Fruit fly (Drosophila melanogaster) whole organism, embryonic: ENCODE data around the gene CG7634.

Source experiments
- B-H2 ChIP-seq: fragments of 200-800 bp; sonication (Bioruptor generic); optimal IDR thresholded peaks from 2 replicates; lab custom pipeline; 2018; ENCODE audit warnings: missing biosample characterization, mild to moderate bottlenecking, missing genetic modification characterization
- CG10147 ChIP-seq: fragments of 200-800 bp; sonication (Bioruptor generic); optimal IDR thresholded peaks from 2 replicates; lab custom pipeline; 2019; ENCODE audit warnings: missing biosample characterization, mild to moderate bottlenecking, missing genetic modification characterization, moderate library complexity
- CG10267 ChIP-seq: fragments of 200-800 bp; sonication (Bioruptor generic); optimal IDR thresholded peaks from 2 replicates; lab custom pipeline; 2018; ENCODE audit warnings: missing biosample characterization, mild to moderate bottlenecking, missing genetic modification characterization, moderate library complexity
- CG10979 ChIP-seq: fragments of 200-800 bp; sonication (Bioruptor generic); optimal IDR thresholded peaks from 2 replicates; lab custom pipeline; 2018; ENCODE audit warnings: missing biosample characterization, mild to moderate bottlenecking, missing genetic modification characterization, moderate library complexity
- CG13287 ChIP-seq: fragments of 200-800 bp; sonication (Bioruptor generic); IDR thresholded peaks from 2 replicates; pipeline ENCODE4 v1.3.6; 2022; ENCODE audit warnings: missing biosample characterization, missing genetic modification characterization; ENCODE audit not compliant: partially characterized antibody
- CG14710 ChIP-seq: fragments of 200-800 bp; sonication (Bioruptor generic); optimal IDR thresholded peaks from 3 replicates; lab custom pipeline; 2019; ENCODE audit warnings: missing biosample characterization, mild to moderate bottlenecking, missing genetic modification characterization, moderate library complexity
- CG17328 ChIP-seq: fragments of 200-800 bp; sonication (Bioruptor generic); IDR thresholded peaks from 2 replicates; pipeline ENCODE4 v1.3.6; 2022; ENCODE audit warnings: missing biosample characterization, missing genetic modification characterization
- CG2678 ChIP-seq: fragments of 200-800 bp; sonication (Bioruptor generic); optimal IDR thresholded peaks from 3 replicates; lab custom pipeline; 2019; ENCODE audit warnings: missing biosample characterization, mild to moderate bottlenecking, missing genetic modification characterization, moderate library complexity
- CG3281 ChIP-seq: fragments of 200-800 bp; sonication (Bioruptor generic); optimal IDR thresholded peaks from 3 replicates; lab custom pipeline; 2017; ENCODE audit warnings: missing biosample characterization, mild to moderate bottlenecking, missing genetic modification characterization
- CG4424 ChIP-seq: fragments of 200-800 bp; sonication (Bioruptor generic); optimal IDR thresholded peaks from 3 replicates; lab custom pipeline; 2016; ENCODE audit warnings: missing biosample characterization, missing genetic modification characterization
- CG6175 ChIP-seq: fragments of 200-800 bp; sonication (Bioruptor generic); IDR thresholded peaks from 3 replicates; pipeline ENCODE4 v1.3.6; 2022; ENCODE audit warnings: missing biosample characterization, missing genetic modification characterization
- CG6791 ChIP-seq: fragments of 200-800 bp; sonication (Bioruptor generic); IDR thresholded peaks from 3 replicates; pipeline ENCODE4 v1.3.6; 2022; ENCODE audit warnings: missing biosample characterization, missing genetic modification characterization; ENCODE audit not compliant: partially characterized antibody
- CG7839 ChIP-seq: fragments of 200-800 bp; sonication (Bioruptor generic); optimal IDR thresholded peaks from 3 replicates; lab custom pipeline; 2018; ENCODE audit warnings: missing biosample characterization, mild to moderate bottlenecking, missing genetic modification characterization, moderate library complexity
- CG8478 ChIP-seq: fragments of >200 bp; optimal IDR thresholded peaks from 2 replicates; lab custom pipeline; 2018
- CG9727 ChIP-seq: fragments of 200-800 bp; sonication (Bioruptor generic); optimal IDR thresholded peaks from 3 replicates; lab custom pipeline; 2017; ENCODE audit warnings: missing biosample characterization, mild to moderate bottlenecking, missing genetic modification characterization
- CG9817 ChIP-seq: fragments of 200-800 bp; sonication (Bioruptor generic); optimal IDR thresholded peaks from 2 replicates; lab custom pipeline; 2018; ENCODE audit warnings: missing biosample characterization, mild to moderate bottlenecking, missing genetic modification characterization, moderate library complexity
- Fer1 ChIP-seq: fragments of 200-800 bp; sonication (Bioruptor generic); optimal IDR thresholded peaks from 2 replicates; lab custom pipeline; 2017; ENCODE audit warnings: missing biosample characterization, mild to moderate bottlenecking, missing genetic modification characterization
- H15 ChIP-seq: fragments of 200-800 bp; sonication (Bioruptor generic); IDR thresholded peaks from 3 replicates; pipeline ENCODE4 v1.3.6; 2022; ENCODE audit warnings: missing biosample characterization, missing genetic modification characterization
- HHEX ChIP-seq: fragments of 200-800 bp; sonication (Bioruptor generic); optimal IDR thresholded peaks from 3 replicates; lab custom pipeline; 2017; ENCODE audit warnings: missing biosample characterization, mild to moderate bottlenecking, missing genetic modification characterization, missing genetic modification reagents
- Hand ChIP-seq: fragments of 200-800 bp; sonication (Bioruptor generic); optimal IDR thresholded peaks from 2 replicates; lab custom pipeline; 2017; ENCODE audit warnings: mild to moderate bottlenecking, missing biosample characterization, missing genetic modification reagents, missing genetic modification characterization
- Hey ChIP-seq: fragments of 200-800 bp; sonication (Bioruptor generic); optimal IDR thresholded peaks from 3 replicates; lab custom pipeline; 2018; ENCODE audit warnings: missing biosample characterization, mild to moderate bottlenecking, missing genetic modification characterization
- Hr3 ChIP-seq: fragments of 200-800 bp; sonication (Bioruptor generic); optimal IDR thresholded peaks from 3 replicates; lab custom pipeline; 2016; ENCODE audit warnings: missing biosample characterization, missing genetic modification characterization
- Jarid2 ChIP-seq: fragments of 200-800 bp; sonication (Bioruptor generic); optimal IDR thresholded peaks from 3 replicates; lab custom pipeline; 2017; ENCODE audit warnings: mild to moderate bottlenecking, missing biosample characterization, missing genetic modification reagents, missing genetic modification characterization
- MESR4 ChIP-seq: fragments of 200-800 bp; sonication (Bioruptor generic); optimal IDR thresholded peaks from 2 replicates; lab custom pipeline; 2018; ENCODE audit warnings: missing biosample characterization, mild to moderate bottlenecking, missing genetic modification characterization, moderate library complexity
- Rx ChIP-seq: fragments of 200-800 bp; sonication (Bioruptor generic); IDR thresholded peaks from 2 replicates; pipeline ENCODE4 v1.3.6; 2022; ENCODE audit warnings: missing biosample characterization, missing genetic modification characterization
- Six4 ChIP-seq: fragments of 200-800 bp; sonication (Bioruptor generic); optimal IDR thresholded peaks from 2 replicates; lab custom pipeline; 2016; ENCODE audit warnings: missing biosample characterization, missing genetic modification characterization
- YL-1 ChIP-seq: fragments of 200-800 bp; sonication (Bioruptor generic); optimal IDR thresholded peaks from 3 replicates; lab custom pipeline; 2017; ENCODE audit warnings: missing biosample characterization, mild to moderate bottlenecking, missing genetic modification characterization
- aop ChIP-seq: fragments of 200-800 bp; sonication (Bioruptor generic); IDR thresholded peaks from 2 replicates; pipeline ENCODE4 v1.3.6; 2022; ENCODE audit warnings: missing biosample characterization, missing genetic modification characterization
- ara ChIP-seq: fragments of 200-800 bp; sonication (Bioruptor generic); IDR thresholded peaks from 2 replicates; pipeline ENCODE4 v1.3.6; 2022; ENCODE audit warnings: missing biosample characterization, missing genetic modification characterization
- az2 ChIP-seq: fragments of 200-800 bp; sonication (Bioruptor generic); optimal IDR thresholded peaks from 3 replicates; lab custom pipeline; 2016; ENCODE audit warnings: missing biosample characterization, missing genetic modification characterization
- bsh ChIP-seq, 2 experiments: fragments of 200-800 bp; sonication (Bioruptor generic); optimal IDR thresholded peaks; 2 replicates each; lab custom pipeline; 2017 to 2018; ENCODE audit warnings: mild to moderate bottlenecking in 2 of 2, missing biosample characterization in 2 of 2, missing genetic modification characterization in 2 of 2, moderate library complexity in 1 of 2
- dati ChIP-seq: fragments of 200-800 bp; sonication (Bioruptor generic); IDR thresholded peaks from 2 replicates; pipeline ENCODE4 v1.3.6; 2022; ENCODE audit warnings: missing biosample characterization, missing genetic modification characterization
- dimm ChIP-seq: fragments of 200-800 bp; sonication (Bioruptor generic); IDR thresholded peaks from 2 replicates; pipeline ENCODE4 v1.3.6; 2022; ENCODE audit warnings: missing biosample characterization, missing genetic modification characterization
- fd3F ChIP-seq: fragments of 200-800 bp; sonication (Bioruptor generic); optimal IDR thresholded peaks from 2 replicates; lab custom pipeline; 2018; ENCODE audit warnings: missing biosample characterization, mild to moderate bottlenecking, missing genetic modification characterization, moderate library complexity
- gcm ChIP-seq: fragments of 200-800 bp; sonication (Bioruptor generic); optimal IDR thresholded peaks from 2 replicates; lab custom pipeline; 2019; ENCODE audit warnings: missing biosample characterization, mild to moderate bottlenecking, missing genetic modification characterization, moderate library complexity
- hkb ChIP-seq, 2 experiments: fragments of 200-800 bp in 1 of 2; fragments of >200 bp in 1 of 2; sonication (Bioruptor generic) in 1 of 2; IDR thresholded peaks in 1 of 2; optimal IDR thresholded peaks in 1 of 2; 2 replicates each; pipeline versions ENCODE4 v1.3.6 to Lab custom; 2017 to 2022; ENCODE audit warnings: missing biosample characterization in 1 of 2, missing genetic modification characterization in 1 of 2
- repo ChIP-seq: fragments of 200-800 bp; sonication (Bioruptor generic); optimal IDR thresholded peaks from 2 replicates; lab custom pipeline; 2016; ENCODE audit warnings: missing biosample characterization, missing genetic modification characterization
- row ChIP-seq: fragments of 200-800 bp; sonication (Bioruptor generic); IDR thresholded peaks from 3 replicates; pipeline ENCODE4 v1.3.6; 2022; ENCODE audit warnings: missing biosample characterization, missing genetic modification characterization
- sens-2 ChIP-seq: fragments of 200-800 bp; sonication (Bioruptor generic); IDR thresholded peaks from 2 replicates; pipeline ENCODE4 v1.3.6; 2022; ENCODE audit warnings: missing biosample characterization, missing genetic modification characterization
- sob ChIP-seq: fragments of 200-800 bp; sonication (Bioruptor generic); IDR thresholded peaks from 2 replicates; pipeline ENCODE4 v1.3.6; 2022; ENCODE audit warnings: missing biosample characterization, missing genetic modification characterization
- tap ChIP-seq: fragments of 200-800 bp; optimal IDR thresholded peaks from 3 replicates; lab custom pipeline; 2019; ENCODE audit warnings: missing biosample characterization, mild to moderate bottlenecking, missing genetic modification characterization, moderate library complexity
- tll ChIP-seq, 2 experiments: fragments of 200-800 bp in 1 of 2; fragments of >200 bp in 1 of 2; sonication (Bioruptor generic) in 1 of 2; optimal IDR thresholded peaks; 2 replicates each; lab custom pipeline; 2017 to 2019; ENCODE audit warnings: missing biosample characterization in 2 of 2, missing genetic modification characterization in 2 of 2, mild to moderate bottlenecking in 1 of 2, moderate library complexity in 1 of 2
- zf30C ChIP-seq: fragments of 200-800 bp; sonication (Bioruptor generic); optimal IDR thresholded peaks from 3 replicates; lab custom pipeline; 2018; ENCODE audit warnings: missing biosample characterization, mild to moderate bottlenecking, missing genetic modification characterization

CG7634 gene

DNA sequence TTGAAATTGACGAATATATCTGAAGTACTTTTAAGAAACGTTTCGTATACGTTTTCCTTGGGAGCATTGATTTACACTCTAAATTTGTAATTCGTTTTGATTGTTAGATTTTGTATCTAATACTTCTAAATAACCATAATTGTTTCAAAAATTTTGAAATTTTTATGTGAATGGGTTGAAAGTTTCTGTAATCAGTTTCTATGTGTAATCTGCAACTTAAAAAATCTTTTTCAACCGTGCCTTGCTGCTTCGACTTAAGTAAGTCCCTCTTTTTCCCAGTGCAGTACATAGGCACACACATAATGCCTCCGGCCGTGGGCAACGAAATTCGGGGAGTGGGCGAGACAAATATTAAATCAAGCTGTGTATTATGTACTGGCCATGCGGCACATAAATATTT is 20.2 kb downstream of the CG7634 start (continued):
- TF ChIP-seq Hr3 (GFP tag; lab: Kevin White, UChicago) (peak; percentile 31), az2 (GFP tag; lab: Kevin White, UChicago) (peak; percentile 26), Jarid2 (GFP tag; lab: Kevin White, UChicago) (no peak), bsh (GFP tag; optimal IDR thresholded peaks at IDR 0.05; lab: Kevin White, UChicago) (peak in 1 of 2 experiments; percentile 52), Rx (no peak), YL-1 (GFP tag; lab: Kevin White, UChicago) (no peak), Fer1 (no peak), Six4 (no peak), B-H2 (GFP tag; lab: Kevin White, UChicago) (no peak), CG10267 (peak; percentile 23), CG9727 (GFP tag; lab: Kevin White, UChicago) (peak; percentile 38), tap (no peak), CG14710 (tag; lab: Kevin White, UChicago) (peak; percentile 35), ara (GFP tag; lab: Robert Waterston, UW) (peak; percentile 34; the same call in 1 of the 2 replicates), CG10147 (GFP tag; lab: Kevin White, UChicago) (no peak), CG9817 (tag; lab: Kevin White, UChicago) (no peak), CG6791 (GFP tag; lab: Robert Waterston, UW) (no peak), aop (GFP tag; lab: Robert Waterston, UW) (no peak), CG3281 (GFP tag; lab: Kevin White, UChicago) (no peak), fd3F (GFP tag; lab: Kevin White, UChicago) (no peak), dati (no peak), CG10979 (tag; lab: Kevin White, UChicago) (peak; percentile 60), HHEX (no peak), CG8478 (lab: Kevin White, UChicago) (no peak), CG2678 (no peak), CG17328 (peak; percentile 42; the same call in 1 of the 2 replicates), CG13287 (GFP tag; lab: Robert Waterston, UW) (no peak), Hand (GFP tag; lab: Kevin White, UChicago) (no peak), repo (GFP tag; lab: Kevin White, UChicago) (no peak), CG6175 (GFP tag; lab: Robert Waterston, UW) (no peak), CG7839 (no peak), hkb (optimal IDR thresholded peaks at IDR 0.05; lab: Kevin White, UChicago) (no peak), hkb (GFP tag; IDR thresholded peaks at IDR 0.05; lab: Robert Waterston, UW) (no peak), CG4424 (GFP tag; lab: Kevin White, UChicago) (peak; percentile 15), row (GFP tag; lab: Robert Waterston, UW) (peak; percentile 46), Hey (tag; lab: Kevin White, UChicago) (no peak), tll (GFP tag; optimal IDR thresholded peaks at IDR 0.05; lab: Kevin White, UChicago) (no peak), MESR4 (no peak), sob (GFP tag; lab: Robert Waterston, UW) (no peak), gcm (GFP tag; lab: Kevin White, UChicago) (no peak), sens-2 (no peak), dimm (GFP tag; lab: Robert Waterston, UW) (no peak), H15 (GFP tag; lab: Robert Waterston, UW) (peak; percentile 32; the same call in 2 of the 3 replicates), zf30C (GFP tag; lab: Kevin White, UChicago) (peak; percentile 52)
